Fruit fly (Drosophila melanogaster): Measurements from ENCODE around the gene Pfdn6.

Gene Pfdn6

DNA sequence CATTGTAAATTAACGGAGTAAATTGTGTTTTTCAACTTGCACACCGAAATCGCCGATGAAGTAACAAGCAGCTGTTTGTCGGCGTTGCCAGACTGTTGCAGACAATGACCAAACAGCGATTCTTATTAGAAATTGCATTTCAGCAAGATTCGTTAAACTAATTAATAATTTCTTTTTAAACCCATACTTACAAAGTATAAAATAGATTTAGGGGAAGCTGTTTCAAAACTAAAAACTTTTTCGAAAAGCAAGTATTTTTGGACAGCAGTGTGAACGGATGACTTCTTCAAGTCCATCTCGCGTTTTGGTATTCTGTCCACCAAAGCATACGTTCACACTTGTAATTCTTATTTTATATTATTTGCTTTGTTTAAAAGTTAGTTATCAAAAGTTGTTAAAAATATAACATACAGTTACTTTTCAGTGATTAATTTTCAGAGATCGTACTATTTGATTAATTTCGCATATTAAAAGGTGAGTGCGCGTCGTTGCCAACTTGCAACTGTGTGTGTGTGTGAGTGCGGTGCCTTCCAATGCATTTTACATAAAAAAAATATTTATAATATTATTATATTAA is 5.1 kb downstream of the Pfdn6 start, which contains the start of the genes CG8004 and RhoGDI (continued):
- TF ChIP-seq ro (GFP tag; IDR thresholded peaks at IDR 0.05) (no peak), CG4820 (GFP tag; optimal IDR thresholded peaks at IDR 0.05) (peak; percentile 53), sna (GFP tag; IDR thresholded peaks at IDR 0.05; ENCODE audit: partially characterized antibody) (0 out of 2 replicates have a peak, but pooled peaks have one; percentile 29), CG17802 (tag; optimal IDR thresholded peaks at IDR 0.05) (peak; percentile 79), ERR (GFP tag; optimal IDR thresholded peaks at IDR 0.05) (peak; percentile 20), CG13424 (tag; optimal IDR thresholded peaks at IDR 0.05) (peak; percentile 74), inv (GFP tag; IDR thresholded peaks at IDR 0.05; ENCODE audit: partially characterized antibody) (no peak), CHES-1-like (GFP tag; optimal IDR thresholded peaks at IDR 0.05) (peak; percentile 52), CG9437 (GFP tag; optimal IDR thresholded peaks at IDR 0.05) (peak; percentile 13), CG18011 (GFP tag; optimal IDR thresholded peaks at IDR 0.05) (peak; percentile 36), lov (optimal IDR thresholded peaks at IDR 0.05) (no peak), lov (GFP tag; IDR thresholded peaks at IDR 0.05) (0 out of 3 replicates have a peak, but pooled peaks have one; percentile 17), Atf-2 (GFP tag; optimal IDR thresholded peaks at IDR 0.05) (peak; percentile 65), slbo (GFP tag; IDR thresholded peaks at IDR 0.05) (peak; percentile 77), zen (tag; optimal IDR thresholded peaks at IDR 0.05) (peak; percentile 69), CG15269 (tag; optimal IDR thresholded peaks at IDR 0.05) (peak; percentile 60), fd96Cb (tag; optimal IDR thresholded peaks at IDR 0.05) (peak; percentile 53), Doc2 (GFP tag; IDR thresholded peaks at IDR 0.05) (no peak), CG4617 (GFP tag; optimal IDR thresholded peaks at IDR 0.05; ENCODE audit: borderline replicate concordance) (peak; percentile 96), Dfd (GFP tag; optimal IDR thresholded peaks at IDR 0.05) (no peak), CG10366 (GFP tag; IDR thresholded peaks at IDR 0.05) (peak; percentile 61), CG3065 (GFP tag; optimal IDR thresholded peaks at IDR 0.05) (no peak), gt (GFP tag; IDR thresholded peaks at IDR 0.05) (no peak), unpg (GFP tag; optimal IDR thresholded peaks at IDR 0.05) (peak; percentile 68), CG4730 (GFP tag; IDR thresholded peaks at IDR 0.05) (0 out of 2 replicates have a peak, but pooled peaks have one; percentile 25), CG12219 (GFP tag; optimal IDR thresholded peaks at IDR 0.05) (no peak), NC2β (GFP tag; optimal IDR thresholded peaks at IDR 0.05) (peak; percentile 67), CG16863 (GFP tag; optimal IDR thresholded peaks at IDR 0.05) (peak; percentile 66), HLH54F (GFP tag; optimal IDR thresholded peaks at IDR 0.05) (peak; percentile 76), insv (GFP tag; optimal IDR thresholded peaks at IDR 0.05) (peak; percentile 75 to 95), Taf1 (GFP tag; IDR thresholded peaks at IDR 0.05) (peak; percentile 9; the same call in 1 of the 2 replicates), CG32772 (GFP tag; IDR thresholded peaks at IDR 0.05) (0 out of 2 replicates have a peak, but pooled peaks have one; percentile 32), gcm2 (GFP tag; optimal IDR thresholded peaks at IDR 0.05) (peak; percentile 65), CG11398 (GFP tag; optimal IDR thresholded peaks at IDR 0.05) (peak; percentile 44), Lhr (GFP tag; optimal IDR thresholded peaks at IDR 0.05) (peak; percentile 68), Sin3A (optimal IDR thresholded peaks at IDR 0.05) (peak; percentile 72), tio (GFP tag; optimal IDR thresholded peaks at IDR 0.05) (no peak), sr (GFP tag; IDR thresholded peaks at IDR 0.05) (no peak), ems (GFP tag; optimal IDR thresholded peaks at IDR 0.05) (peak; percentile 75), CG17612 (GFP tag; IDR thresholded peaks at IDR 0.05) (no peak), B-H1 (GFP tag; IDR thresholded peaks at IDR 0.05) (peak; percentile 23; the same call in 1 of the 3 replicates), HLHmδ (GFP tag; optimal IDR thresholded peaks at IDR 0.05) (no peak), her (GFP tag; optimal IDR thresholded peaks at IDR 0.05) (peak; percentile 36), Kr (GFP tag; optimal IDR thresholded peaks at IDR 0.05) (no peak), shn (GFP tag; optimal IDR thresholded peaks at IDR 0.05) (peak; percentile 63), CG14014 (GFP tag; IDR thresholded peaks at IDR 0.05) (peak; percentile 59), CG7357 (GFP tag; IDR thresholded peaks at IDR 0.05) (peak; percentile 96), Sox102F (GFP tag; optimal IDR thresholded peaks at IDR 0.05) (peak; percentile 63), CG18619 (GFP tag; optimal IDR thresholded peaks at IDR 0.05) (peak; percentile 27), CG16813 (GFP tag; IDR thresholded peaks at IDR 0.05; ENCODE audit: partially characterized antibody) (no peak), CG6654 (GFP tag; optimal IDR thresholded peaks at IDR 0.05) (no peak)

Measured in whole organism, embryonic.